Worm (Caenorhabditis elegans) whole organism, L3 larva: ENCODE data around the gene usp-14.

Source experiments
- ZK546.5 ChIP-seq: sonication (generic microtip); optimal IDR thresholded peaks from 2 replicates; lab custom pipeline; 2017; ENCODE audit warnings: missing biosample characterization, missing genetic modification characterization
- egl-27 ChIP-seq: sonication (generic microtip); optimal IDR thresholded peaks from 4 replicates; lab custom pipeline; 2017; ENCODE audit warnings: missing biosample characterization, missing genetic modification reagents, missing genetic modification characterization
- egl-5 ChIP-seq: fragments of 150-350 bp; optimal IDR thresholded peaks from 2 replicates; lab custom pipeline; 2017; ENCODE audit warnings: missing biosample characterization, missing genetic modification reagents, missing genetic modification characterization, inconsistent platforms
- nhr-237 ChIP-seq: fragments of 150-350 bp; optimal IDR thresholded peaks from 2 replicates; lab custom pipeline; 2014; ENCODE audit warnings: missing biosample characterization, missing genetic modification characterization
- nhr-28 ChIP-seq: fragments of 150-350 bp; optimal IDR thresholded peaks from 2 replicates; lab custom pipeline; 2014; ENCODE audit warnings: missing biosample characterization, missing genetic modification characterization
- pha-4 ChIP-seq: fragments of 150-350 bp; optimal IDR thresholded peaks from 2 replicates; lab custom pipeline; 2014; ENCODE audit warnings: missing biosample characterization, missing genetic modification reagents, missing genetic modification characterization

- TF ChIP-seq egl-5 (no peak), egl-27 (tag; lab: Kevin White, UChicago) (no peak), nhr-237 (no peak), pha-4 (tag; lab: Kevin White, UChicago) (no peak), nhr-28 (tag; lab: Kevin White, UChicago) (no peak), ZK546.5 (tag; lab: Kevin White, UChicago) (no peak)
These were observed 33.5 kb upstream of the usp-14 start, which contains the start of gene btb-19 for ce11 chrII:14522037-14522436.
